Worm (Caenorhabditis elegans) whole organism, L3 larva: Measurements from ENCODE around the gene gcp-2.2.

ENCODE experiments used
- aly-2 ChIP-seq: fragments of 150-350 bp; optimal IDR thresholded peaks from 2 replicates; lab custom pipeline; 2014; ENCODE audit warnings: missing biosample characterization, missing genetic modification characterization
- ama-1 ChIP-seq: fragments of 150-350 bp; optimal IDR thresholded peaks from 2 replicates; lab custom pipeline; 2018
- ceh-28 ChIP-seq: fragments of 150-350 bp; optimal IDR thresholded peaks from 2 replicates; lab custom pipeline; 2014; ENCODE audit warnings: missing biosample characterization, missing genetic modification reagents, missing genetic modification characterization
- ceh-9 ChIP-seq: sonication (generic microtip); optimal IDR thresholded peaks from 2 replicates; lab custom pipeline; 2018; ENCODE audit warnings: missing biosample characterization, missing genetic modification characterization
- daf-12 ChIP-seq: fragments of 150-350 bp; optimal IDR thresholded peaks from 2 replicates; lab custom pipeline; 2014; ENCODE audit warnings: missing biosample characterization, missing genetic modification reagents, missing genetic modification characterization
- egl-27 ChIP-seq: sonication (generic microtip); optimal IDR thresholded peaks from 4 replicates; lab custom pipeline; 2017; ENCODE audit warnings: missing biosample characterization, missing genetic modification reagents, missing genetic modification characterization
- egl-5 ChIP-seq: fragments of 150-350 bp; optimal IDR thresholded peaks from 2 replicates; lab custom pipeline; 2017; ENCODE audit warnings: missing biosample characterization, missing genetic modification reagents, missing genetic modification characterization, inconsistent platforms
- elt-2 ChIP-seq: sonication (generic microtip); optimal IDR thresholded peaks from 2 replicates; lab custom pipeline; 2016; ENCODE audit warnings: missing genetic modification reagents, mild to moderate bottlenecking, missing genetic modification characterization, missing compliant biosample characterization
- elt-3 ChIP-seq, 3 experiments: fragments of 150-350 bp in 1 of 3; sonication (generic microtip) in 2 of 3; optimal IDR thresholded peaks; 2 replicates in 2 of 3; 4 replicates in 1 of 3; lab custom pipeline; 2014 to 2017; ENCODE audit warnings: missing biosample characterization in 3 of 3, missing genetic modification characterization in 3 of 3
- fkh-10 ChIP-seq: sonication (generic microtip); optimal IDR thresholded peaks from 2 replicates; lab custom pipeline; 2017; ENCODE audit warnings: missing biosample characterization, missing genetic modification reagents, missing genetic modification characterization
- fkh-2 ChIP-seq: fragments of 150-350 bp; optimal IDR thresholded peaks from 2 replicates; lab custom pipeline; 2014; ENCODE audit warnings: missing biosample characterization, missing genetic modification reagents, missing genetic modification characterization
- fos-1 ChIP-seq: fragments of 150-350 bp; optimal IDR thresholded peaks from 2 replicates; lab custom pipeline; 2014; ENCODE audit warnings: missing biosample characterization, missing genetic modification characterization
- hmg-11 ChIP-seq: sonication (generic microtip); optimal IDR thresholded peaks from 2 replicates; lab custom pipeline; 2016; ENCODE audit warnings: missing genetic modification characterization, missing compliant biosample characterization
- jun-1 ChIP-seq: fragments of 150-350 bp; optimal IDR thresholded peaks from 2 replicates; lab custom pipeline; 2014; ENCODE audit warnings: missing biosample characterization, missing genetic modification reagents, missing genetic modification characterization
- lin-15B ChIP-seq: fragments of 150-350 bp; optimal IDR thresholded peaks from 2 replicates; lab custom pipeline; 2014; ENCODE audit warnings: missing biosample characterization, missing genetic modification characterization
- lin-39 ChIP-seq: fragments of 150-350 bp; optimal IDR thresholded peaks from 2 replicates; lab custom pipeline; 2018; ENCODE audit warnings: missing biosample characterization, missing genetic modification reagents, missing genetic modification characterization
- mdl-1 ChIP-seq: fragments of 150-350 bp; optimal IDR thresholded peaks from 2 replicates; lab custom pipeline; 2014; ENCODE audit warnings: missing biosample characterization, missing genetic modification characterization
- mml-1 ChIP-seq: fragments of 150-350 bp; sonication (generic microtip); optimal IDR thresholded peaks from 3 replicates; lab custom pipeline; 2014; ENCODE audit warnings: missing biosample characterization, missing genetic modification characterization
- nhr-23 ChIP-seq: fragments of 150-350 bp; optimal IDR thresholded peaks from 2 replicates; lab custom pipeline; 2014; ENCODE audit warnings: missing biosample characterization, missing genetic modification reagents, missing genetic modification characterization
- nhr-237 ChIP-seq: fragments of 150-350 bp; optimal IDR thresholded peaks from 2 replicates; lab custom pipeline; 2014; ENCODE audit warnings: missing biosample characterization, missing genetic modification characterization
- nhr-25 ChIP-seq: sonication (generic microtip); optimal IDR thresholded peaks from 2 replicates; lab custom pipeline; 2017; ENCODE audit warnings: missing biosample characterization, missing genetic modification characterization
- nhr-67 ChIP-seq: fragments of 150-350 bp; optimal IDR thresholded peaks from 2 replicates; lab custom pipeline; 2014; ENCODE audit warnings: missing biosample characterization, missing genetic modification characterization
- nhr-76 ChIP-seq: fragments of 150-350 bp; sonication (generic microtip); optimal IDR thresholded peaks from 5 replicates; lab custom pipeline; 2014; ENCODE audit warnings: missing biosample characterization, missing genetic modification characterization
- nhr-77 ChIP-seq: fragments of 150-350 bp; optimal IDR thresholded peaks from 2 replicates; lab custom pipeline; 2014; ENCODE audit warnings: missing biosample characterization, missing genetic modification characterization
- pha-4 ChIP-seq: fragments of 150-350 bp; optimal IDR thresholded peaks from 2 replicates; lab custom pipeline; 2014; ENCODE audit warnings: missing biosample characterization, missing genetic modification reagents, missing genetic modification characterization
- pqm-1 ChIP-seq: fragments of 150-350 bp; optimal IDR thresholded peaks from 2 replicates; lab custom pipeline; 2017; ENCODE audit warnings: missing biosample characterization, missing genetic modification characterization, inconsistent platforms
- sea-2 ChIP-seq: fragments of 150-350 bp; sonication (generic microtip); optimal IDR thresholded peaks from 4 replicates; lab custom pipeline; 2014; ENCODE audit warnings: missing biosample characterization, missing genetic modification reagents, missing genetic modification characterization
- skn-1 ChIP-seq: fragments of 150-350 bp; optimal IDR thresholded peaks from 2 replicates; lab custom pipeline; 2014; ENCODE audit warnings: missing biosample characterization, missing genetic modification characterization
- tbx-2 ChIP-seq: sonication (generic microtip); optimal IDR thresholded peaks from 2 replicates; lab custom pipeline; 2016; ENCODE audit warnings: mild to moderate bottlenecking, missing genetic modification characterization, missing compliant biosample characterization
- unc-39 ChIP-seq: sonication (generic microtip); optimal IDR thresholded peaks from 4 replicates; lab custom pipeline; 2017; ENCODE audit warnings: missing biosample characterization, missing genetic modification characterization
- unc-62 ChIP-seq: fragments of 150-350 bp; sonication (generic microtip); optimal IDR thresholded peaks from 4 replicates; lab custom pipeline; 2014; ENCODE audit warnings: missing biosample characterization, missing genetic modification reagents, missing genetic modification characterization
- zag-1 ChIP-seq: fragments of 150-350 bp; optimal IDR thresholded peaks from 2 replicates; lab custom pipeline; 2014; ENCODE audit warnings: missing biosample characterization, missing genetic modification characterization
- ztf-4 ChIP-seq: fragments of 150-350 bp; optimal IDR thresholded peaks from 2 replicates; lab custom pipeline; 2014; ENCODE audit warnings: missing biosample characterization, missing genetic modification characterization

The gcp-2.2 gene

ce11 chrX:11509547-11509946 lies 28.0 kb upstream of the gcp-2.2 start:
- TF ChIP-seq pqm-1 (tag; lab: Kevin White, UChicago), result peak; percentile 75
- no peak for TF ChIP-seq tbx-2
- no peak for TF ChIP-seq skn-1
- no peak for TF ChIP-seq sea-2 (GFP tag; lab: Kevin White, UChicago)
- no peak for TF ChIP-seq fos-1 (tag; lab: Kevin White, UChicago)
- no peak for TF ChIP-seq fkh-2 (tag; lab: Kevin White, UChicago)
- TF ChIP-seq daf-12 (tag; lab: Kevin White, UChicago), result no peak
- no peak for TF ChIP-seq lin-39 (tag; lab: Kevin White, UChicago)
- TF ChIP-seq ceh-9 (tag; lab: Kevin White, UChicago), result no peak
- no peak for TF ChIP-seq fkh-10 (GFP tag; lab: Kevin White, UChicago)
- TF ChIP-seq egl-27 (tag; lab: Kevin White, UChicago), result no peak
- TF ChIP-seq pha-4 (tag; lab: Kevin White, UChicago), result no peak
- no peak for TF ChIP-seq nhr-76
- TF ChIP-seq unc-39 (tag; lab: Kevin White, UChicago), result no peak
- TF ChIP-seq elt-2 (tag; lab: Kevin White, UChicago), result peak; percentile 88
- TF ChIP-seq ztf-4 (tag; lab: Kevin White, UChicago), result no peak
- no peak for TF ChIP-seq nhr-23 (tag; lab: Kevin White, UChicago)
- TF ChIP-seq mdl-1 (tag; lab: Kevin White, UChicago), result no peak
- TF ChIP-seq, all 47 proteins: peak for 2

ce11 chrX:11511231-11511630 lies 26.3 kb upstream of the gcp-2.2 start, which contains the start of gene ccdc-149:
Gene ccdc-149 (minus strand): TSS chrX:11511451.
- TF ChIP-seq elt-2 (tag; lab: Kevin White, UChicago), result peak; percentile 11
- no peak for TF ChIP-seq daf-12 (tag; lab: Kevin White, UChicago)

ce11 chrX:11515381-11515780 lies 22.1 kb upstream of the gcp-2.2 start:
- peak; percentile 88 for TF ChIP-seq pqm-1 (tag; lab: Kevin White, UChicago)
- TF ChIP-seq elt-2 (tag; lab: Kevin White, UChicago), result peak; percentile 98
- TF ChIP-seq skn-1, result peak; percentile 76
- peak; percentile 92 for TF ChIP-seq jun-1 (tag; lab: Kevin White, UChicago)
- TF ChIP-seq nhr-77 (tag; lab: Kevin White, UChicago), result no peak
- TF ChIP-seq unc-62 (GFP tag; lab: Kevin White, UChicago), result no peak
- TF ChIP-seq fos-1 (tag; lab: Kevin White, UChicago), result peak; percentile 3
- TF ChIP-seq pha-4 (tag; lab: Kevin White, UChicago), result peak; percentile 23
- no peak for TF ChIP-seq nhr-237 (tag; lab: Kevin White, UChicago)
- TF ChIP-seq, all 47 proteins: peak for 6

ce11 chrX:11517433-11517832 lies 20.1 kb upstream of the gcp-2.2 start:
- TF ChIP-seq ama-1 (lab: Kevin White, UChicago) (no peak), aly-2 (tag; lab: Kevin White, UChicago) (no peak)

- TF ChIP-seq ceh-28 (tag; lab: Kevin White, UChicago) (peak; percentile 26), pqm-1 (tag; lab: Kevin White, UChicago) (peak; percentile 19), elt-2 (tag; lab: Kevin White, UChicago) (peak; percentile 57), hmg-11 (no peak), pha-4 (tag; lab: Kevin White, UChicago) (peak; percentile 40), mdl-1 (tag; lab: Kevin White, UChicago) (no peak), nhr-25 (tag; lab: Kevin White, UChicago) (no peak), skn-1 (no peak)
Measured at ce11 chrX:11518415-11518814, 19.1 kb upstream of the gcp-2.2 start.

ce11 chrX:11519016-11519509 lies 18.5 kb upstream of the gcp-2.2 start, which contains the start of gene hpo-34:
Gene hpo-34 (minus strand): TSS chrX:11519066.
- TF ChIP-seq zag-1 (tag; lab: Kevin White, UChicago) (no peak), mml-1 (tag; lab: Kevin White, UChicago) (no peak), fos-1 (tag; lab: Kevin White, UChicago) (peak; percentile 17), ama-1 (lab: Kevin White, UChicago) (no peak), lin-15B (tag; lab: Kevin White, UChicago) (no peak), aly-2 (tag; lab: Kevin White, UChicago) (no peak), elt-3 (tag; optimal IDR thresholded peaks at IDR 0.05; lab: Kevin White, UChicago) (no peak), pqm-1 (tag; lab: Kevin White, UChicago) (peak; percentile 92), pha-4 (tag; lab: Kevin White, UChicago) (peak; percentile 40), egl-5 (tag; lab: Kevin White, UChicago) (no peak), nhr-67 (no peak), elt-2 (tag; lab: Kevin White, UChicago) (peak; percentile 96), jun-1 (tag; lab: Kevin White, UChicago) (peak; percentile 23), ceh-28 (tag; lab: Kevin White, UChicago) (no peak)
